Fruit fly (Drosophila melanogaster): ENCODE measurements around the gene Ranbp21.

Ranbp21 gene

dm6 chrX:19694792-19695558 lies 42.9 kb upstream of the Ranbp21 start, which contains the start of gene CG14229 (continued):
- TF ChIP-seq Sin3A (optimal IDR thresholded peaks at IDR 0.05) (no peak), CG9932 (GFP tag; IDR thresholded peaks at IDR 0.05) (peak; percentile 31; the same call in 1 of the 2 replicates), Jarid2 (GFP tag; optimal IDR thresholded peaks at IDR 0.05) (no peak), Meics (GFP tag; optimal IDR thresholded peaks at IDR 0.05) (peak; percentile 8), row (GFP tag; IDR thresholded peaks at IDR 0.05) (peak; percentile 57), Trl (optimal IDR thresholded peaks at IDR 0.05) (no peak), Trl (GFP tag; optimal IDR thresholded peaks at IDR 0.05) (no peak), CG10147 (GFP tag; optimal IDR thresholded peaks at IDR 0.05) (no peak), maf-S (GFP tag; optimal IDR thresholded peaks at IDR 0.05) (no peak), gfzf (GFP tag; optimal IDR thresholded peaks at IDR 0.05) (peak; percentile 69), Awh (GFP tag; IDR thresholded peaks at IDR 0.05) (0 out of 2 replicates have a peak, but pooled peaks have one; percentile 24), CG7556 (GFP tag; optimal IDR thresholded peaks at IDR 0.05) (no peak), hb (GFP tag; IDR thresholded peaks at IDR 0.05; ENCODE audit: partially characterized antibody) (no peak), pnt (GFP tag; optimal IDR thresholded peaks at IDR 0.05) (no peak), CG2678 (tag; optimal IDR thresholded peaks at IDR 0.05) (peak; percentile 7), ash1 (GFP tag; optimal IDR thresholded peaks at IDR 0.05) (no peak), CG13287 (GFP tag; IDR thresholded peaks at IDR 0.05; ENCODE audit: partially characterized antibody) (peak; percentile 27; the same call in 1 of the 2 replicates), hkb (optimal IDR thresholded peaks at IDR 0.05) (no peak), hkb (GFP tag; IDR thresholded peaks at IDR 0.05) (0 out of 2 replicates have a peak, but pooled peaks have one; percentile 26), cwo (GFP tag; optimal IDR thresholded peaks at IDR 0.05) (no peak), PHDP (tag; optimal IDR thresholded peaks at IDR 0.05) (no peak), sna (GFP tag; IDR thresholded peaks at IDR 0.05; ENCODE audit: partially characterized antibody) (no peak), NC2α (GFP tag; optimal IDR thresholded peaks at IDR 0.05) (no peak), scrt (GFP tag; optimal IDR thresholded peaks at IDR 0.05) (no peak), Med (GFP tag) (peak; percentile 48), ssp (GFP tag; IDR thresholded peaks at IDR 0.05) (no peak; the same call in 1 of the 2 replicates), Adf1 (GFP tag; IDR thresholded peaks at IDR 0.05) (no peak), cad (GFP tag; optimal IDR thresholded peaks at IDR 0.05) (no peak), mam (GFP tag; optimal IDR thresholded peaks at IDR 0.05) (no peak), wek (GFP tag; optimal IDR thresholded peaks at IDR 0.05) (no peak), CG4404 (GFP tag; IDR thresholded peaks at IDR 0.05) (no peak), CG15011 (GFP tag; optimal IDR thresholded peaks at IDR 0.05) (no peak), ac (GFP tag; optimal IDR thresholded peaks at IDR 0.05) (no peak), CG3281 (GFP tag; optimal IDR thresholded peaks at IDR 0.05) (peak; percentile 3), Ada2b (GFP tag; IDR thresholded peaks at IDR 0.05) (peak; percentile 42; the same call in 1 of the 2 replicates), CG7963 (GFP tag; IDR thresholded peaks at IDR 0.05; ENCODE audit: partially characterized antibody) (no peak), ewg (GFP tag; optimal IDR thresholded peaks at IDR 0.05) (no peak), CG43689 (GFP tag; IDR thresholded peaks at IDR 0.05) (no peak), Xbp1 (GFP tag; optimal IDR thresholded peaks at IDR 0.05) (no peak), CG9437 (GFP tag; optimal IDR thresholded peaks at IDR 0.05) (no peak), ERR (GFP tag; optimal IDR thresholded peaks at IDR 0.05) (no peak), Hr39 (optimal IDR thresholded peaks at IDR 0.05) (no peak), CG2120 (GFP tag; optimal IDR thresholded peaks at IDR 0.05) (peak; percentile 30), CG12155 (GFP tag; optimal IDR thresholded peaks at IDR 0.05) (no peak), CG34422 (GFP tag; IDR thresholded peaks at IDR 0.05) (0 out of 3 replicates have a peak, but pooled peaks have one; percentile 12), CG2202 (tag; optimal IDR thresholded peaks at IDR 0.05) (no peak), CG15269 (tag; optimal IDR thresholded peaks at IDR 0.05) (peak; percentile 2), E2f1 (GFP tag; IDR thresholded peaks at IDR 0.05) (no peak), ranshi (GFP tag; IDR thresholded peaks at IDR 0.05) (0 out of 2 replicates have a peak, but pooled peaks have one; percentile 24), ind (GFP tag; optimal IDR thresholded peaks at IDR 0.05) (peak; percentile 26), kay (GFP tag; optimal IDR thresholded peaks at IDR 0.05) (no peak)

Measured in whole organism, embryonic.